Worm (Caenorhabditis elegans): ENCODE results near the gene EGAP1.1.

DNA sequence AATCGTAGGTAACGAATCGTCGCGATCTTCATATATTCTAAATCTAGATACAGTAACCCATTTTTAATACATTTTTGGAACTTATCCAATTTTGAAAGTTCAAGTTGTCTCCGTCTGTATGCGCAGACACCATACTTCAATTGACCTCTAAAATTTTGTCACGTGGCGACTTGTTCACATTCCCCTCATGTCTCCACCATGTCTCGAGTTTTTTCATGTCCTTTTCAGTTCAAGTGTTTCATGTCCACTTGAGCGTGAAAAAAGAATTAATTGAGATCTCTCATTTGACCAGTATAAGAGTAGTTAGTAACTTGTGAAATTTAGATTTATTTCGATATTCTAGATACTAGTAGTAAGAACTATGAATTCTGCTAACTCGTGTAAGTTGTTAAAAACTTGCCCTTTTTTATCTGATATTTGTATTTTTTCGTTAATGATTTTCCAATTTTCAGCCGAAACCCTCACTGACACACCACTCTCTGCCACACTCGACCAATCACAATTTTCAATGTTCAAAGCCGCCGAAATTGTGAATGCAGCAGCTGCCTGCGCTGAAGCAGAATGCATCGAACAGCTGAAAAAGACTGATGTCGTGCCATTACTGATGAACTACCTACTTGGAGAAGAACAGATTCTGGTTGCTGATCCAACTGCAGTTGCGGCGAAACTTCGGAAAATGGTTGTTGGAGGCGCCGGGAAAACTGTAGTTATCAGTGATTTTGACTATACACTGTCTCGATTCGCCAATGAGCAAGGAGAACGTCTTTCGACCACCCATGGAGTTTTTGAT lies 14.8 kb upstream of the EGAP1.1 start:
- TF ChIP-seq snpc-1.3 (tag; optimal IDR thresholded peaks at IDR 0.05; ENCODE audit: insufficient read depth) (no peak), unc-62 (GFP tag; optimal IDR thresholded peaks at IDR 0.05) (no peak), sea-2 (GFP tag; IDR thresholded peaks at IDR 0.05) (no peak), ama-1 (optimal IDR thresholded peaks at IDR 0.05) (no peak), ama-1 (GFP tag; optimal IDR thresholded peaks at IDR 0.05) (no peak), ceh-79 (tag; optimal IDR thresholded peaks at IDR 0.05) (no peak), snpc-1.1 (tag; optimal IDR thresholded peaks at IDR 0.05; ENCODE audit: insufficient read depth) (no peak), snpc-4 (GFP tag; optimal IDR thresholded peaks at IDR 0.05) (no peak), snpc-4 (tag; optimal IDR thresholded peaks at IDR 0.05) (no peak), nhr-179 (tag; optimal IDR thresholded peaks at IDR 0.05) (no peak), gei-17 (GFP tag; optimal IDR thresholded peaks at IDR 0.05) (no peak), mxl-1 (tag; optimal IDR thresholded peaks at IDR 0.05) (no peak), rcor-1 (GFP tag; IDR thresholded peaks at IDR 0.05) (no peak), rec-8 (tag; optimal IDR thresholded peaks at IDR 0.05) (no peak), F52B5.7 (tag; optimal IDR thresholded peaks at IDR 0.05) (no peak)
